Fruit fly (Drosophila melanogaster): ENCODE results near the gene CG12321.

- no peak for TF ChIP-seq CG8478 (optimal IDR thresholded peaks at IDR 0.05)
- TF ChIP-seq psq (optimal IDR thresholded peaks at IDR 0.05) = no peak
- TF ChIP-seq pan (optimal IDR thresholded peaks at IDR 0.05) = no peak
- no peak for TF ChIP-seq usp (GFP tag; optimal IDR thresholded peaks at IDR 0.05)
Observed at dm6 chr3R:18171983-18172967, 16.2 kb downstream of the CG12321 start.
